Worm (Caenorhabditis elegans) whole organism, young adult: ENCODE results near the gene ntl-4.

Experiments used
- B0261.1 ChIP-seq: sonication (generic microtip); optimal IDR thresholded peaks from 2 replicates; lab custom pipeline; 2016; ENCODE audit warnings: mild to moderate bottlenecking, missing genetic modification characterization, moderate library complexity, missing compliant biosample characterization
- C17E4.6 ChIP-seq: fragments of 200-800 bp; sonication (Bioruptor generic); IDR thresholded peaks from 2 replicates; pipeline ENCODE4 v1.3.6; 2022; ENCODE audit warnings: missing genetic modification reagents, missing genetic modification characterization, missing compliant biosample characterization
- F23B12.7 ChIP-seq: sonication (generic microtip); optimal IDR thresholded peaks from 2 replicates; lab custom pipeline; 2017; ENCODE audit warnings: missing genetic modification characterization, mild to moderate bottlenecking, missing compliant biosample characterization, antibody characterized with exemption, moderate library complexity; ENCODE audit not compliant: insufficient read depth
- F33H1.4 ChIP-seq: fragments of 200-800 bp; sonication (Bioruptor generic); IDR thresholded peaks from 2 replicates; pipeline ENCODE4 v1.3.6; 2022; ENCODE audit warnings: missing genetic modification reagents, missing genetic modification characterization, missing compliant biosample characterization
- F37B4.10 ChIP-seq: fragments of 200-800 bp; sonication (Bioruptor generic); IDR thresholded peaks from 2 replicates; pipeline ENCODE4 v1.3.6; 2022; ENCODE audit warnings: missing genetic modification characterization, missing compliant biosample characterization
- F57C9.4 ChIP-seq: sonication (generic microtip); optimal IDR thresholded peaks from 2 replicates; lab custom pipeline; 2017; ENCODE audit warnings: mild to moderate bottlenecking, missing genetic modification characterization, missing compliant biosample characterization
- K12H6.12 ChIP-seq: fragments of 200-800 bp; sonication (Bioruptor generic); optimal IDR thresholded peaks from 2 replicates; lab custom pipeline; 2018; ENCODE audit warnings: mild to moderate bottlenecking, missing genetic modification characterization, missing compliant biosample characterization
- Y53F4B.3 ChIP-seq: fragments of 200-800 bp; sonication (Bioruptor generic); IDR thresholded peaks from 2 replicates; pipeline ENCODE4 v1.3.6; 2022; ENCODE audit warnings: missing genetic modification reagents, missing genetic modification characterization, missing compliant biosample characterization
- Y53G8AR.9 ChIP-seq: fragments of 200-800 bp; sonication (Bioruptor generic); conservative IDR thresholded peaks from 2 replicates; pipeline ENCODE4 v1.3.6; 2022; ENCODE audit warnings: missing genetic modification reagents, missing genetic modification characterization, missing compliant biosample characterization
- Y95B8A.8 ChIP-seq: fragments of 200-800 bp; sonication (Bioruptor generic); IDR thresholded peaks from 2 replicates; pipeline ENCODE4 v1.3.6; 2022; ENCODE audit warnings: missing genetic modification reagents, missing genetic modification characterization, missing compliant biosample characterization
- aptf-2 ChIP-seq: fragments of 200-800 bp; sonication (Bioruptor generic); conservative IDR thresholded peaks from 2 replicates; pipeline ENCODE4 v1.3.6; 2022; ENCODE audit warnings: missing genetic modification reagents, missing genetic modification characterization, missing compliant biosample characterization
- attf-3 ChIP-seq: fragments of 200-800 bp; sonication (Bioruptor generic); conservative IDR thresholded peaks from 2 replicates; pipeline ENCODE4 v1.3.6; 2022; ENCODE audit warnings: missing genetic modification reagents, missing genetic modification characterization, missing compliant biosample characterization
- bed-1 ChIP-seq: fragments of 200-800 bp; sonication (Bioruptor generic); IDR thresholded peaks from 2 replicates; pipeline ENCODE4 v1.3.6; 2022; ENCODE audit warnings: missing genetic modification reagents, missing genetic modification characterization, missing compliant biosample characterization
- bed-2 ChIP-seq: fragments of 200-800 bp; sonication (Bioruptor generic); IDR thresholded peaks from 2 replicates; pipeline ENCODE4 v1.3.6; 2022; ENCODE audit warnings: missing genetic modification reagents, missing genetic modification characterization, missing compliant biosample characterization
- cebp-1 ChIP-seq, 2 experiments: fragments of 200-800 bp in 1 of 2; sonication (Bioruptor generic) in 1 of 2; sonication (generic microtip) in 1 of 2; IDR thresholded peaks in 1 of 2; optimal IDR thresholded peaks in 1 of 2; 2 replicates each; pipeline versions ENCODE4 v1.3.6 to Lab custom; 2017 to 2022; ENCODE audit warnings: missing compliant biosample characterization in 2 of 2, missing genetic modification characterization in 2 of 2, mild to moderate bottlenecking in 1 of 2, missing genetic modification reagents in 1 of 2, moderate library complexity in 1 of 2
- cebp-2 ChIP-seq: fragments of 200-800 bp; sonication (Bioruptor generic); IDR thresholded peaks from 2 replicates; pipeline ENCODE4 v1.3.6; 2022; ENCODE audit warnings: missing genetic modification characterization, missing compliant biosample characterization
- ceh-100 ChIP-seq: fragments of 200-800 bp; sonication (Bioruptor generic); IDR thresholded peaks from 2 replicates; pipeline ENCODE4 v1.3.6; 2022; ENCODE audit warnings: missing genetic modification reagents, missing genetic modification characterization, missing compliant biosample characterization
- chd-7 ChIP-seq: sonication (generic microtip); optimal IDR thresholded peaks from 2 replicates; lab custom pipeline; 2016; ENCODE audit warnings: mild to moderate bottlenecking, missing genetic modification characterization, moderate library complexity, missing compliant biosample characterization
- dox-1 ChIP-seq: fragments of 200-800 bp; sonication (Bioruptor generic); IDR thresholded peaks from 2 replicates; pipeline ENCODE4 v1.3.6; 2022; ENCODE audit warnings: missing genetic modification reagents, missing genetic modification characterization, missing compliant biosample characterization
- dpl-1 ChIP-seq: fragments of 150-350 bp; optimal IDR thresholded peaks from 2 replicates; lab custom pipeline; 2014; ENCODE audit warnings: missing biosample characterization, missing genetic modification reagents, missing genetic modification characterization
- efl-1 ChIP-seq: fragments of 150-350 bp; optimal IDR thresholded peaks from 2 replicates; lab custom pipeline; 2014; ENCODE audit warnings: missing biosample characterization, missing genetic modification reagents, missing genetic modification characterization
- ekl-4 ChIP-seq: fragments of 200-800 bp; sonication (Bioruptor generic); IDR thresholded peaks from 2 replicates; pipeline ENCODE4 v1.3.6; 2022; ENCODE audit warnings: missing genetic modification reagents, missing genetic modification characterization, missing compliant biosample characterization
- ets-4 ChIP-seq: fragments of 200-800 bp; sonication (Bioruptor generic); optimal IDR thresholded peaks from 2 replicates; lab custom pipeline; 2018; ENCODE audit warnings: mild to moderate bottlenecking, missing genetic modification characterization, missing compliant biosample characterization
- gei-17 ChIP-seq: fragments of 200-800 bp; sonication (Bioruptor generic); optimal IDR thresholded peaks from 2 replicates; lab custom pipeline; 2018; ENCODE audit warnings: mild to moderate bottlenecking, missing genetic modification characterization, missing compliant biosample characterization
- him-1 ChIP-seq: sonication (generic microtip); optimal IDR thresholded peaks from 2 replicates; lab custom pipeline; 2016; ENCODE audit warnings: missing genotype, missing genetic modification reagents, missing genetic modification characterization, missing compliant biosample characterization
- hrde-1 ChIP-seq: sonication (generic microtip); optimal IDR thresholded peaks from 2 replicates; lab custom pipeline; 2016; ENCODE audit warnings: missing genetic modification characterization, mild to moderate bottlenecking, missing compliant biosample characterization, moderate library complexity, missing genotype, missing genetic modification reagents, borderline replicate concordance
- hsf-1 ChIP-seq: fragments of 200-800 bp; sonication (Bioruptor generic); IDR thresholded peaks from 2 replicates; pipeline ENCODE4 v1.3.6; 2022; ENCODE audit warnings: missing genetic modification reagents, missing genetic modification characterization, missing compliant biosample characterization
- let-526 ChIP-seq: fragments of 200-800 bp; sonication (Bioruptor generic); IDR thresholded peaks from 2 replicates; pipeline ENCODE4 v1.3.6; 2022; ENCODE audit warnings: missing genetic modification reagents, missing genetic modification characterization, missing compliant biosample characterization
- lin-26 ChIP-seq: fragments of 200-800 bp; sonication (Bioruptor generic); IDR thresholded peaks from 2 replicates; pipeline ENCODE4 v1.3.6; 2022; ENCODE audit warnings: missing genetic modification reagents, missing genetic modification characterization, missing compliant biosample characterization
- lin-35 ChIP-seq, 3 experiments: fragments of 150-350 bp in 2 of 3; sonication (generic microtip) in 1 of 3; optimal IDR thresholded peaks; 2 replicates each; lab custom pipeline; 2014 to 2018; ENCODE audit warnings: missing biosample characterization in 3 of 3, missing genetic modification characterization in 3 of 3, missing genetic modification reagents in 3 of 3
- lin-40 ChIP-seq: sonication (generic microtip); optimal IDR thresholded peaks from 2 replicates; lab custom pipeline; 2016; ENCODE audit warnings: missing genetic modification characterization, mild to moderate bottlenecking, missing compliant biosample characterization, missing genotype, missing genetic modification reagents
- lin-54 ChIP-seq: fragments of 200-800 bp; sonication (Bioruptor generic); optimal IDR thresholded peaks from 2 replicates; lab custom pipeline; 2018; ENCODE audit warnings: mild to moderate bottlenecking, missing genetic modification characterization, missing compliant biosample characterization
- lsl-1 ChIP-seq: fragments of 200-800 bp; sonication (Bioruptor generic); optimal IDR thresholded peaks from 2 replicates; lab custom pipeline; 2018; ENCODE audit warnings: mild to moderate bottlenecking, missing genetic modification characterization, moderate library complexity, missing compliant biosample characterization
- madf-10 ChIP-seq: sonication (generic microtip); optimal IDR thresholded peaks from 2 replicates; lab custom pipeline; 2016; ENCODE audit warnings: mild to moderate bottlenecking, missing genetic modification characterization, missing compliant biosample characterization
- madf-6 ChIP-seq: fragments of 200-800 bp; sonication (Bioruptor generic); IDR thresholded peaks from 2 replicates; pipeline ENCODE4 v1.3.6; 2022; ENCODE audit warnings: missing genetic modification reagents, missing genetic modification characterization, missing compliant biosample characterization
- madf-8 ChIP-seq: fragments of 200-800 bp; sonication (Bioruptor generic); conservative IDR thresholded peaks from 2 replicates; pipeline ENCODE4 v1.3.6; 2022; ENCODE audit warnings: missing genetic modification reagents, missing genetic modification characterization, missing compliant biosample characterization
- nhr-27 ChIP-seq: fragments of 200-800 bp; sonication (Bioruptor generic); optimal IDR thresholded peaks from 2 replicates; lab custom pipeline; 2018; ENCODE audit warnings: mild to moderate bottlenecking, missing genetic modification characterization, moderate library complexity, missing compliant biosample characterization
- nhr-80 ChIP-seq: sonication (generic microtip); optimal IDR thresholded peaks from 2 replicates; lab custom pipeline; 2016; ENCODE audit warnings: missing genetic modification characterization, missing compliant biosample characterization
- pha-4 ChIP-seq: fragments of 150-350 bp; sonication (generic microtip); optimal IDR thresholded peaks from 2 replicates; lab custom pipeline; 2014; ENCODE audit warnings: missing biosample characterization, missing genetic modification reagents, missing genetic modification characterization
- rcor-1 ChIP-seq: fragments of 200-800 bp; sonication (Bioruptor generic); IDR thresholded peaks from 2 replicates; pipeline ENCODE4 v1.3.6; 2022; ENCODE audit warnings: missing genetic modification reagents, missing genetic modification characterization, missing compliant biosample characterization
- repo-1 ChIP-seq: sonication (generic microtip); optimal IDR thresholded peaks from 2 replicates; lab custom pipeline; 2017; ENCODE audit warnings: mild to moderate bottlenecking, missing genetic modification characterization, missing compliant biosample characterization
- sdz-38 ChIP-seq: sonication (generic microtip); optimal IDR thresholded peaks from 2 replicates; lab custom pipeline; 2016; ENCODE audit warnings: missing genotype, missing genetic modification characterization, missing compliant biosample characterization
- snpc-3.4 ChIP-seq: sonication (generic microtip); optimal IDR thresholded peaks from 2 replicates; lab custom pipeline; 2017; ENCODE audit warnings: missing genetic modification characterization, mild to moderate bottlenecking, missing compliant biosample characterization, antibody characterized with exemption, moderate library complexity, missing genotype, missing genetic modification reagents
- sptf-2 ChIP-seq: fragments of 200-800 bp; sonication (Bioruptor generic); optimal IDR thresholded peaks from 2 replicates; lab custom pipeline; 2018; ENCODE audit warnings: mild to moderate bottlenecking, missing genetic modification characterization, missing compliant biosample characterization
- tbp1 ChIP-seq: fragments of 200-800 bp; sonication (Bioruptor generic); optimal IDR thresholded peaks from 2 replicates; lab custom pipeline; 2018; ENCODE audit warnings: mild to moderate bottlenecking, missing genetic modification characterization, missing compliant biosample characterization
- tlf-1 ChIP-seq: fragments of 200-800 bp; sonication (Bioruptor generic); optimal IDR thresholded peaks from 2 replicates; lab custom pipeline; 2018; ENCODE audit warnings: mild to moderate bottlenecking, missing genetic modification characterization, missing compliant biosample characterization
- xnd-1 ChIP-seq: sonication (generic microtip); optimal IDR thresholded peaks from 2 replicates; lab custom pipeline; 2016; ENCODE audit warnings: missing genotype, missing genetic modification reagents, missing genetic modification characterization, missing compliant biosample characterization
- ztf-18 ChIP-seq: sonication (generic microtip); optimal IDR thresholded peaks from 2 replicates; lab custom pipeline; 2016; ENCODE audit warnings: missing genotype, mild to moderate bottlenecking, missing genetic modification characterization, missing compliant biosample characterization

ntl-4 gene

DNA sequence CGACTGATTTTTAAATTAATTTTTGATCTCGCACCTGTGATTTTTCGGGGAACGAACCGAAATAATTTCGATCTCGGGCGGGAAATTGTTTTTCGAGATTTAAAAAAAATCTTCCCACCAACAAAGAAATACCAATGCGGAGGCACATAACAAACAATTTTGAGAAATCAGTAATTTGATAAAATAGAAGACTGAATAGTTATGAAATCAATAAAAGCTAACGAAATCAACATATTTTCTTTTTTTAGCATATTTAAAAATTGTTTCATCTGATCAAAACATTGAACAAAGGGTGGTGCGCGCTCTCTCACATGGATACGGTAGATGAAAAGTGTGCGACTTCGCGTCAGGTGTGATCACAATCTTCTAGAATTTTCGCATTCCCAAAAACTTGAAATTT is 47.7 kb downstream of the ntl-4 start (continued):
- peak; percentile 92 for TF ChIP-seq lsl-1
- 0 out of 2 replicates have a peak, but pooled peaks have one; percentile 11 for TF ChIP-seq C17E4.6 (GFP tag; lab: Robert Waterston, UW)
- TF ChIP-seq him-1 (tag; lab: Kevin White, UChicago), result peak; percentile 7
- TF ChIP-seq B0261.1 (tag; lab: Kevin White, UChicago), result no peak
- peak; percentile 61 for TF ChIP-seq tlf-1 (GFP tag; lab: Kevin White, UChicago)
- no peak for TF ChIP-seq gei-17 (GFP tag; lab: Kevin White, UChicago)
- TF ChIP-seq aptf-2 (GFP tag; lab: Robert Waterston, UW), result peak; percentile 91
- TF ChIP-seq tbp1 (GFP tag; lab: Kevin White, UChicago), result peak; percentile 43
- no peak for TF ChIP-seq let-526 (GFP tag; lab: Robert Waterston, UW)
- TF ChIP-seq snpc-3.4 (tag; lab: Kevin White, UChicago), result peak; percentile 81
- TF ChIP-seq bed-1 (GFP tag; lab: Robert Waterston, UW), result no peak
- peak; percentile 76 for TF ChIP-seq madf-8 (GFP tag; lab: Robert Waterston, UW)
- TF ChIP-seq bed-2 (GFP tag; lab: Robert Waterston, UW), result no peak
- no peak for TF ChIP-seq ztf-18 (tag; lab: Kevin White, UChicago)
- TF ChIP-seq lin-40 (tag; lab: Kevin White, UChicago), result no peak
- TF ChIP-seq ets-4, result no peak
- TF ChIP-seq F33H1.4 (GFP tag; lab: Robert Waterston, UW), result peak; percentile 66
- TF ChIP-seq Y53G8AR.9 (GFP tag; lab: Robert Waterston, UW), result no peak
- TF ChIP-seq dox-1 (GFP tag; lab: Robert Waterston, UW), result peak; percentile 54
- TF ChIP-seq hrde-1 (tag; lab: Kevin White, UChicago), result peak; percentile 32
- TF ChIP-seq xnd-1 (tag; lab: Kevin White, UChicago), result peak; percentile 71
- peak; percentile 93 for TF ChIP-seq efl-1 (GFP tag; lab: Kevin White, UChicago)
- peak; percentile 89 for TF ChIP-seq madf-6 (GFP tag; lab: Robert Waterston, UW)
- TF ChIP-seq hsf-1, result peak; percentile 97
- no peak for TF ChIP-seq K12H6.12
- no peak for TF ChIP-seq pha-4
- TF ChIP-seq F57C9.4, result no peak
- TF ChIP-seq attf-3 (GFP tag; lab: Robert Waterston, UW), result no peak; the same call in 1 of the 2 replicates
- TF ChIP-seq cebp-2, result no peak
- TF ChIP-seq dpl-1 (GFP tag; lab: Kevin White, UChicago), result peak; percentile 37
- peak; percentile 44; the same call in 1 of the 2 replicates for TF ChIP-seq Y95B8A.8 (GFP tag; lab: Robert Waterston, UW)
- no peak for TF ChIP-seq F37B4.10
- TF ChIP-seq F23B12.7, result no peak
- no peak for TF ChIP-seq nhr-80 (tag; lab: Kevin White, UChicago)

- TF ChIP-seq lin-26 (GFP tag; lab: Robert Waterston, UW) (peak; percentile 68), F57C9.4 (peak; percentile 78), ekl-4 (GFP tag; lab: Robert Waterston, UW) (peak; percentile 86), lin-54 (peak; percentile 45), lin-35 (GFP tag; optimal IDR thresholded peaks at IDR 0.05; lab: Kevin White, UChicago) (peak in 1 of 3 experiments; percentile 16), nhr-27 (tag; lab: Kevin White, UChicago) (peak; percentile 83), rcor-1 (GFP tag; lab: Robert Waterston, UW) (0 out of 2 replicates have a peak, but pooled peaks have one; percentile 11), madf-10 (tag; lab: Kevin White, UChicago) (no peak), ceh-100 (GFP tag; lab: Robert Waterston, UW) (peak; percentile 59; the same call in 1 of the 2 replicates), cebp-1 (GFP tag; IDR thresholded peaks at IDR 0.05; lab: Robert Waterston, UW) (no peak), cebp-1 (tag; optimal IDR thresholded peaks at IDR 0.05; lab: Kevin White, UChicago) (no peak), Y53F4B.3 (GFP tag; lab: Robert Waterston, UW) (no peak), sptf-2 (GFP tag; lab: Kevin White, UChicago) (no peak), Y53G8AR.9 (GFP tag; lab: Robert Waterston, UW) (peak; percentile 86), chd-7 (tag; lab: Kevin White, UChicago) (peak; percentile 88), repo-1 (tag; lab: Kevin White, UChicago) (peak; percentile 68), ztf-18 (tag; lab: Kevin White, UChicago) (peak; percentile 47), sdz-38 (tag; lab: Kevin White, UChicago) (no peak)
Measured at ce11 chrIV:7961889-7962342, 51.5 kb downstream of the ntl-4 start.
